Worm (Caenorhabditis elegans) whole organism, L1 larva: Measurements from ENCODE around the gene cyp-14A4.

Experiments used
- C16A3.4 ChIP-seq: fragments of 150-350 bp; optimal IDR thresholded peaks from 2 replicates; lab custom pipeline; 2014; ENCODE audit warnings: missing biosample characterization, missing genetic modification characterization
- C34B4.2 ChIP-seq: sonication (generic microtip); optimal IDR thresholded peaks from 2 replicates; lab custom pipeline; 2017; ENCODE audit warnings: mild to moderate bottlenecking, missing genetic modification characterization, missing compliant biosample characterization
- Y116A8C.19 ChIP-seq: sonication (generic microtip); optimal IDR thresholded peaks from 2 replicates; lab custom pipeline; 2016; ENCODE audit warnings: missing compliant biosample characterization, missing genetic modification characterization, borderline replicate concordance
- aly-2 ChIP-seq: fragments of 150-350 bp; optimal IDR thresholded peaks from 2 replicates; lab custom pipeline; 2014; ENCODE audit warnings: missing biosample characterization, missing genetic modification characterization
- ama-1 ChIP-seq: fragments of 150-350 bp; optimal IDR thresholded peaks from 2 replicates; lab custom pipeline; 2014
- blmp-1 ChIP-seq: fragments of 150-350 bp; optimal IDR thresholded peaks from 2 replicates; lab custom pipeline; 2014; ENCODE audit warnings: missing biosample characterization, missing genetic modification characterization
- ceh-82 ChIP-seq, 3 experiments: fragments of 150-350 bp in 1 of 3; sonication (generic microtip) in 2 of 3; optimal IDR thresholded peaks; 2 replicates each; lab custom pipeline; 2014 to 2017; ENCODE audit warnings: missing biosample characterization in 3 of 3, missing genetic modification characterization in 3 of 3
- dpl-1 ChIP-seq, 3 experiments: fragments of 150-350 bp in 2 of 3; sonication (generic microtip) in 1 of 3; optimal IDR thresholded peaks; 2 replicates each; lab custom pipeline; 2014 to 2017; ENCODE audit warnings: missing biosample characterization in 3 of 3, missing genetic modification characterization in 3 of 3, missing genetic modification reagents in 3 of 3
- dsc-1 ChIP-seq: sonication (generic microtip); optimal IDR thresholded peaks from 2 replicates; lab custom pipeline; 2016; ENCODE audit warnings: mild to moderate bottlenecking, missing genetic modification characterization, missing compliant biosample characterization
- efl-1 ChIP-seq, 4 experiments: fragments of 150-350 bp; optimal IDR thresholded peaks in 3 of 4; peaks in 1 of 4; 1 replicate in 1 of 4; 2 replicates in 3 of 4; lab custom pipeline; 2014; ENCODE audit warnings: missing biosample characterization in 2 of 4, missing genetic modification characterization in 2 of 4, missing genetic modification reagents in 2 of 4
- egl-27 ChIP-seq, 2 experiments: fragments of 150-350 bp in 1 of 2; sonication (generic microtip); optimal IDR thresholded peaks; 3 replicates each; lab custom pipeline; 2017 to 2018; ENCODE audit warnings: missing biosample characterization in 2 of 2, missing genetic modification characterization in 2 of 2, missing genetic modification reagents in 2 of 2
- elt-2 ChIP-seq: sonication (generic microtip); optimal IDR thresholded peaks from 2 replicates; lab custom pipeline; 2016; ENCODE audit warnings: missing genetic modification characterization, mild to moderate bottlenecking, inconsistent platforms, missing compliant biosample characterization, missing genetic modification reagents
- elt-3 ChIP-seq, 6 experiments: fragments of 150-350 bp in 1 of 6; sonication (generic microtip); optimal IDR thresholded peaks; 2 replicates each; lab custom pipeline; 2017 to 2018; ENCODE audit warnings: missing biosample characterization in 6 of 6, missing genetic modification characterization in 6 of 6, inconsistent platforms in 1 of 6
- ets-5 ChIP-seq: fragments of 200-800 bp; sonication (Bioruptor generic); IDR thresholded peaks from 2 replicates; pipeline ENCODE4 v1.3.6; 2022; ENCODE audit warnings: missing genetic modification characterization, missing compliant biosample characterization
- fkh-10 ChIP-seq: sonication (generic microtip); optimal IDR thresholded peaks from 2 replicates; lab custom pipeline; 2017; ENCODE audit warnings: missing biosample characterization, missing genetic modification reagents, missing genetic modification characterization
- fos-1 ChIP-seq: fragments of 150-350 bp; optimal IDR thresholded peaks from 2 replicates; lab custom pipeline; 2014; ENCODE audit warnings: missing biosample characterization, missing genetic modification characterization
- grh-1 ChIP-seq: fragments of 200-800 bp; sonication (Bioruptor generic); IDR thresholded peaks from 2 replicates; pipeline ENCODE4 v1.3.6; 2022; ENCODE audit warnings: missing genetic modification reagents, missing genetic modification characterization, missing compliant biosample characterization
- hlh-17 ChIP-seq: fragments of 200-800 bp; sonication (Bioruptor generic); optimal IDR thresholded peaks from 2 replicates; lab custom pipeline; 2018; ENCODE audit warnings: missing genetic modification characterization, mild to moderate bottlenecking, missing compliant biosample characterization, moderate library complexity, borderline replicate concordance
- hlh-4 ChIP-seq: sonication (generic microtip); optimal IDR thresholded peaks from 2 replicates; lab custom pipeline; 2016; ENCODE audit warnings: mild to moderate bottlenecking, missing genetic modification characterization, missing compliant biosample characterization
- irx-1 ChIP-seq: sonication (generic microtip); optimal IDR thresholded peaks from 2 replicates; lab custom pipeline; 2016; ENCODE audit warnings: missing genetic modification characterization, missing compliant biosample characterization
- isw-1 ChIP-seq: fragments of 200-800 bp; sonication (Bioruptor generic); IDR thresholded peaks from 2 replicates; pipeline ENCODE4 v1.3.6; 2022; ENCODE audit warnings: missing genetic modification characterization, missing compliant biosample characterization
- jun-1 ChIP-seq: fragments of 150-350 bp; optimal IDR thresholded peaks from 2 replicates; lab custom pipeline; 2014; ENCODE audit warnings: missing biosample characterization, missing genetic modification reagents, missing genetic modification characterization
- lin-13 ChIP-seq: fragments of 150-350 bp; optimal IDR thresholded peaks from 2 replicates; lab custom pipeline; 2014; ENCODE audit warnings: missing biosample characterization, missing genetic modification reagents, missing genetic modification characterization
- lin-14 ChIP-seq: fragments of 200-800 bp; sonication (Bioruptor generic); optimal IDR thresholded peaks from 2 replicates; lab custom pipeline; 2018; ENCODE audit warnings: mild to moderate bottlenecking, missing genetic modification characterization, moderate library complexity, missing compliant biosample characterization
- lin-15B ChIP-seq: fragments of 150-350 bp; sonication (generic microtip); optimal IDR thresholded peaks from 3 replicates; lab custom pipeline; 2014; ENCODE audit warnings: missing biosample characterization, missing genetic modification characterization
- lin-35 ChIP-seq, 2 experiments: fragments of 150-350 bp; optimal IDR thresholded peaks; 2 replicates each; lab custom pipeline; 2014; ENCODE audit warnings: missing biosample characterization in 2 of 2, missing genetic modification characterization in 2 of 2, missing genetic modification reagents in 2 of 2
- lsy-2 ChIP-seq, 2 experiments: fragments of 150-350 bp; optimal IDR thresholded peaks; 2 replicates each; lab custom pipeline; 2014; ENCODE audit warnings: missing biosample characterization in 2 of 2, missing genetic modification characterization in 2 of 2
- mab-9 ChIP-seq: fragments of 200-800 bp; sonication (Bioruptor generic); IDR thresholded peaks from 2 replicates; pipeline ENCODE4 v1.3.6; 2022; ENCODE audit warnings: missing genetic modification reagents, missing genetic modification characterization, missing compliant biosample characterization
- mdl-1 ChIP-seq, 2 experiments: fragments of 150-350 bp; optimal IDR thresholded peaks; 2 replicates each; lab custom pipeline; 2014 to 2017; ENCODE audit warnings: missing biosample characterization in 2 of 2, missing genetic modification characterization in 2 of 2, inconsistent platforms in 1 of 2
- mef-2 ChIP-seq: fragments of 150-350 bp; optimal IDR thresholded peaks from 2 replicates; lab custom pipeline; 2014; ENCODE audit warnings: missing biosample characterization, missing genetic modification characterization
- nhr-12 ChIP-seq: sonication (generic microtip); optimal IDR thresholded peaks from 2 replicates; lab custom pipeline; 2017; ENCODE audit warnings: missing biosample characterization, missing genetic modification characterization
- nhr-20 ChIP-seq: sonication (generic microtip); optimal IDR thresholded peaks from 2 replicates; lab custom pipeline; 2016; ENCODE audit warnings: mild to moderate bottlenecking, missing genetic modification characterization, missing compliant biosample characterization
- nhr-237 ChIP-seq: fragments of 150-350 bp; optimal IDR thresholded peaks from 2 replicates; lab custom pipeline; 2014; ENCODE audit warnings: missing biosample characterization, missing genetic modification characterization
- nhr-28 ChIP-seq: fragments of 150-350 bp; optimal IDR thresholded peaks from 2 replicates; lab custom pipeline; 2014; ENCODE audit warnings: missing biosample characterization, missing genetic modification characterization
- nhr-71 ChIP-seq: sonication (generic microtip); optimal IDR thresholded peaks from 2 replicates; lab custom pipeline; 2016; ENCODE audit warnings: mild to moderate bottlenecking, missing genetic modification characterization, moderate library complexity, missing compliant biosample characterization
- nhr-76 ChIP-seq: sonication (generic microtip); optimal IDR thresholded peaks from 2 replicates; lab custom pipeline; 2017; ENCODE audit warnings: missing biosample characterization, missing genetic modification characterization
- nhr-77 ChIP-seq: fragments of 150-350 bp; optimal IDR thresholded peaks from 2 replicates; lab custom pipeline; 2014; ENCODE audit warnings: missing biosample characterization, missing genetic modification characterization
- nhr-90 ChIP-seq: sonication (generic microtip); optimal IDR thresholded peaks from 2 replicates; lab custom pipeline; 2016; ENCODE audit warnings: mild to moderate bottlenecking, missing genetic modification characterization, missing compliant biosample characterization; ENCODE audit not compliant: poor library complexity
- pax-3 ChIP-seq: fragments of 200-800 bp; sonication (Bioruptor generic); optimal IDR thresholded peaks from 2 replicates; lab custom pipeline; 2018; ENCODE audit warnings: mild to moderate bottlenecking, missing genetic modification characterization, moderate library complexity, missing compliant biosample characterization
- snu-23 ChIP-seq: sonication (generic microtip); optimal IDR thresholded peaks from 2 replicates; lab custom pipeline; 2016; ENCODE audit warnings: missing genetic modification characterization, missing compliant biosample characterization
- sox-4 ChIP-seq: sonication (generic microtip); optimal IDR thresholded peaks from 2 replicates; lab custom pipeline; 2016; ENCODE audit warnings: missing genetic modification characterization, missing compliant biosample characterization
- sup-37 ChIP-seq: fragments of 200-800 bp; sonication (Bioruptor generic); optimal IDR thresholded peaks from 2 replicates; lab custom pipeline; 2018; ENCODE audit warnings: mild to moderate bottlenecking, missing genetic modification characterization, missing compliant biosample characterization
- swsn-7 ChIP-seq: sonication (generic microtip); optimal IDR thresholded peaks from 2 replicates; lab custom pipeline; 2016; ENCODE audit warnings: missing genetic modification characterization, missing compliant biosample characterization
- tbx-2 ChIP-seq: sonication (generic microtip); optimal IDR thresholded peaks from 2 replicates; lab custom pipeline; 2016; ENCODE audit warnings: missing genetic modification characterization, missing compliant biosample characterization
- tlp-1 ChIP-seq: fragments of 150-350 bp; optimal IDR thresholded peaks from 2 replicates; lab custom pipeline; 2014; ENCODE audit warnings: missing biosample characterization, missing genetic modification characterization
- unc-130 ChIP-seq: fragments of 150-350 bp; optimal IDR thresholded peaks from 2 replicates; lab custom pipeline; 2017; ENCODE audit warnings: missing biosample characterization, missing genetic modification characterization, inconsistent platforms
- unc-62 ChIP-seq: fragments of 150-350 bp; optimal IDR thresholded peaks from 2 replicates; lab custom pipeline; 2014; ENCODE audit warnings: missing biosample characterization, missing genetic modification reagents, missing genetic modification characterization
- unc-98 ChIP-seq: fragments of 200-800 bp; sonication (Bioruptor generic); IDR thresholded peaks from 2 replicates; pipeline ENCODE4 v1.3.6; 2022; ENCODE audit warnings: missing genetic modification characterization, missing compliant biosample characterization
- xbp-1 ChIP-seq: sonication (generic microtip); optimal IDR thresholded peaks from 2 replicates; lab custom pipeline; 2016; ENCODE audit warnings: missing genetic modification characterization, missing compliant biosample characterization
- zip-4 ChIP-seq: fragments of 200-800 bp; sonication (Bioruptor generic); optimal IDR thresholded peaks from 2 replicates; lab custom pipeline; 2018; ENCODE audit warnings: mild to moderate bottlenecking, missing genetic modification characterization, moderate library complexity, missing compliant biosample characterization
- ztf-11 ChIP-seq, 2 experiments: sonication (generic microtip); optimal IDR thresholded peaks; 2 replicates each; lab custom pipeline; 2016 to 2017; ENCODE audit warnings: missing genetic modification characterization in 2 of 2, missing biosample characterization in 1 of 2, missing compliant biosample characterization in 1 of 2

cyp-14A4 gene

ce11 chrX:13306869-13307446 lies 23.0 kb upstream of the cyp-14A4 start (continued):
- peak; percentile 66 for TF ChIP-seq lin-13 (GFP tag; lab: Kevin White, UChicago)
- no peak for TF ChIP-seq hlh-4 (tag; lab: Kevin White, UChicago)
- no peak for TF ChIP-seq Y116A8C.19 (tag; lab: Kevin White, UChicago)
- no peak for TF ChIP-seq ama-1
- peak; percentile 17 for TF ChIP-seq lin-15B
- peak; percentile 72 for TF ChIP-seq tbx-2 (tag; lab: Kevin White, UChicago)
- TF ChIP-seq sup-37 (GFP tag; lab: Kevin White, UChicago): peak; percentile 7
- peak; percentile 70 for TF ChIP-seq xbp-1 (tag; lab: Kevin White, UChicago)
- no peak for TF ChIP-seq unc-98
- peak; percentile 43 to 74 for TF ChIP-seq lin-35 (GFP tag; optimal IDR thresholded peaks at IDR 0.05; lab: Kevin White, UChicago)
- no peak for TF ChIP-seq nhr-28 (tag; lab: Kevin White, UChicago)
- TF ChIP-seq nhr-90 (tag; lab: Kevin White, UChicago): peak; percentile 83
- TF ChIP-seq nhr-76 (tag; lab: Kevin White, UChicago): peak; percentile 31
- no peak for TF ChIP-seq zip-4
- peak; percentile 12 for TF ChIP-seq mef-2 (tag; lab: Kevin White, UChicago)
- TF ChIP-seq egl-27 (tag; optimal IDR thresholded peaks at IDR 0.05; lab: Kevin White, UChicago): peak in 1 of 2 experiments; percentile 59
- no peak for TF ChIP-seq unc-62 (GFP tag; lab: Kevin White, UChicago)
- peak; percentile 86 for TF ChIP-seq nhr-71 (tag; lab: Kevin White, UChicago)
- peak; percentile 51 for TF ChIP-seq fkh-10 (GFP tag; lab: Kevin White, UChicago)
- TF ChIP-seq efl-1 (optimal IDR thresholded peaks at IDR 0.05; lab: Kevin White, UChicago): peak; percentile 32 to 46
- peak in 1 of 2 experiments; percentile 91 for TF ChIP-seq efl-1 (GFP tag; optimal IDR thresholded peaks at IDR 0.05 in 1 of 2; lab: Kevin White, UChicago)
- peak; percentile 73 for TF ChIP-seq jun-1 (tag; lab: Kevin White, UChicago)
- TF ChIP-seq ztf-11 (tag; optimal IDR thresholded peaks at IDR 0.05; lab: Kevin White, UChicago): peak in 1 of 2 experiments; percentile 63
- no peak for TF ChIP-seq mab-9 (GFP tag; lab: Robert Waterston, UW)
- TF ChIP-seq elt-3 (tag; optimal IDR thresholded peaks at IDR 0.05; lab: Kevin White, UChicago): peak in 2 of 6 experiments; percentile 60 to 88
- no peak for TF ChIP-seq hlh-17 (GFP tag; lab: Kevin White, UChicago)
- peak; percentile 50 for TF ChIP-seq aly-2 (tag; lab: Kevin White, UChicago)
- TF ChIP-seq grh-1 (GFP tag; lab: Robert Waterston, UW): no peak
- TF ChIP-seq isw-1: peak; percentile 25; the same call in 1 of the 2 replicates
- TF ChIP-seq unc-130 (tag; lab: Kevin White, UChicago): peak; percentile 78
- peak in 1 of 2 experiments; percentile 88 for TF ChIP-seq mdl-1 (tag; optimal IDR thresholded peaks at IDR 0.05; lab: Kevin White, UChicago)
- TF ChIP-seq nhr-77 (tag; lab: Kevin White, UChicago): peak; percentile 53
- peak; percentile 92 for TF ChIP-seq snu-23 (GFP tag; lab: Kevin White, UChicago)
- TF ChIP-seq dsc-1 (tag; lab: Kevin White, UChicago): peak; percentile 84
- TF ChIP-seq blmp-1 (tag; lab: Kevin White, UChicago): peak; percentile 58
- peak; percentile 11 to 73 (median 65) for TF ChIP-seq ceh-82 (tag; optimal IDR thresholded peaks at IDR 0.05; lab: Kevin White, UChicago)
- peak; percentile 71 for TF ChIP-seq fos-1 (tag; lab: Kevin White, UChicago)
- TF ChIP-seq nhr-20 (tag; lab: Kevin White, UChicago): peak; percentile 81
- peak in 2 of 3 experiments; percentile 40 to 43 for TF ChIP-seq dpl-1 (GFP tag; optimal IDR thresholded peaks at IDR 0.05; lab: Kevin White, UChicago)
- peak; percentile 81 for TF ChIP-seq swsn-7 (tag; lab: Kevin White, UChicago)
- peak; percentile 60 for TF ChIP-seq sox-4 (tag; lab: Kevin White, UChicago)
- TF ChIP-seq C16A3.4 (tag; lab: Kevin White, UChicago): peak; percentile 93
- peak; percentile 88 for TF ChIP-seq lin-14
- TF ChIP-seq ets-5 (GFP tag; lab: Robert Waterston, UW): no peak
- no peak for TF ChIP-seq nhr-12
- TF ChIP-seq elt-2: peak; percentile 31
- peak; percentile 4 for TF ChIP-seq nhr-237 (tag; lab: Kevin White, UChicago)
- TF ChIP-seq irx-1: peak; percentile 52
- peak; percentile 41 for TF ChIP-seq pax-3 (tag; lab: Kevin White, UChicago)
- peak; percentile 65 to 79 for TF ChIP-seq lsy-2 (tag; optimal IDR thresholded peaks at IDR 0.05; lab: Kevin White, UChicago)
- no peak for TF ChIP-seq C34B4.2 (tag; lab: Kevin White, UChicago)
- no peak for TF ChIP-seq tlp-1 (tag; lab: Kevin White, UChicago)
